Fruit fly (Drosophila melanogaster) whole organism, embryonic: ENCODE results near the gene Vha16-5.

ENCODE experiments used
- CG10209 ChIP-seq: fragments of 200-800 bp; sonication (Bioruptor generic); optimal IDR thresholded peaks from 3 replicates; lab custom pipeline; 2017; ENCODE audit warnings: missing biosample characterization, mild to moderate bottlenecking, missing genetic modification characterization, missing genetic modification reagents
- CG1024 ChIP-seq: fragments of 200-800 bp; sonication (Bioruptor generic); IDR thresholded peaks from 2 replicates; pipeline ENCODE4 v1.3.6; 2022; ENCODE audit warnings: missing biosample characterization, missing genetic modification characterization
- CG10267 ChIP-seq: fragments of 200-800 bp; sonication (Bioruptor generic); optimal IDR thresholded peaks from 2 replicates; lab custom pipeline; 2018; ENCODE audit warnings: missing biosample characterization, mild to moderate bottlenecking, missing genetic modification characterization, moderate library complexity
- CG11504 ChIP-seq: fragments of 200-800 bp; sonication (Bioruptor generic); optimal IDR thresholded peaks from 3 replicates; lab custom pipeline; 2019; ENCODE audit warnings: missing biosample characterization, mild to moderate bottlenecking, missing genetic modification characterization, moderate library complexity
- CG12391 ChIP-seq: fragments of 200-800 bp; sonication (Bioruptor generic); optimal IDR thresholded peaks from 3 replicates; lab custom pipeline; 2018; ENCODE audit warnings: missing biosample characterization, mild to moderate bottlenecking, missing genetic modification characterization, moderate library complexity
- CG14860 ChIP-seq: fragments of 200-800 bp; sonication (Bioruptor generic); IDR thresholded peaks from 3 replicates; pipeline ENCODE4 v1.3.6; 2022; ENCODE audit warnings: missing biosample characterization, missing genetic modification characterization; ENCODE audit not compliant: partially characterized antibody
- CG15514 ChIP-seq: fragments of 200-800 bp; sonication (Bioruptor generic); optimal IDR thresholded peaks from 3 replicates; lab custom pipeline; 2017; ENCODE audit warnings: missing biosample characterization, missing genetic modification characterization, mild to moderate bottlenecking, moderate library complexity, missing genetic modification reagents
- CG17802 ChIP-seq: fragments of 200-800 bp; sonication (Bioruptor generic); optimal IDR thresholded peaks from 2 replicates; lab custom pipeline; 2018; ENCODE audit warnings: missing biosample characterization, mild to moderate bottlenecking, missing genetic modification characterization, moderate library complexity
- CG18764 ChIP-seq: fragments of 200-800 bp; sonication (Bioruptor generic); optimal IDR thresholded peaks from 3 replicates; lab custom pipeline; 2016; ENCODE audit warnings: missing biosample characterization, missing genetic modification characterization
- CG32532 ChIP-seq: fragments of 200-800 bp; sonication (Bioruptor generic); IDR thresholded peaks from 2 replicates; pipeline ENCODE4 v1.3.6; 2022; ENCODE audit warnings: missing biosample characterization, missing genetic modification characterization
- CG4820 ChIP-seq: fragments of 200-800 bp; sonication (Bioruptor generic); optimal IDR thresholded peaks from 3 replicates; lab custom pipeline; 2016; ENCODE audit warnings: missing biosample characterization, missing genetic modification characterization
- CG6683 ChIP-seq: fragments of 200-800 bp; sonication (Bioruptor generic); optimal IDR thresholded peaks from 2 replicates; lab custom pipeline; 2017; ENCODE audit warnings: missing biosample characterization, mild to moderate bottlenecking, missing genetic modification characterization, missing genetic modification reagents
- CG6813 ChIP-seq: fragments of 200-800 bp; sonication (Bioruptor generic); optimal IDR thresholded peaks from 2 replicates; lab custom pipeline; 2017; ENCODE audit warnings: missing biosample characterization, missing genetic modification characterization, mild to moderate bottlenecking, moderate library complexity, missing genetic modification reagents
- CG7357 ChIP-seq: fragments of 200-800 bp; sonication (Bioruptor generic); IDR thresholded peaks from 3 replicates; pipeline ENCODE4 v1.3.6; 2022; ENCODE audit warnings: missing biosample characterization, missing genetic modification characterization
- CG9817 ChIP-seq: fragments of 200-800 bp; sonication (Bioruptor generic); optimal IDR thresholded peaks from 2 replicates; lab custom pipeline; 2018; ENCODE audit warnings: missing biosample characterization, mild to moderate bottlenecking, missing genetic modification characterization, moderate library complexity
- Chrac-16 ChIP-seq: fragments of 200-800 bp; sonication (Bioruptor generic); optimal IDR thresholded peaks from 3 replicates; lab custom pipeline; 2016; ENCODE audit warnings: missing biosample characterization, missing genetic modification characterization
- E2f1 ChIP-seq: fragments of 200-800 bp; sonication (Bioruptor generic); IDR thresholded peaks from 2 replicates; pipeline ENCODE4 v1.3.6; 2022; ENCODE audit warnings: missing biosample characterization, missing genetic modification characterization
- Hr78 ChIP-seq, 2 experiments: fragments of 200-800 bp in 1 of 2; fragments of >200 bp in 1 of 2; sonication (Bioruptor generic) in 1 of 2; optimal IDR thresholded peaks; 2 replicates each; lab custom pipeline; 2017 to 2019; ENCODE audit warnings: missing biosample characterization in 2 of 2, missing genetic modification characterization in 2 of 2, mild to moderate bottlenecking in 1 of 2, moderate library complexity in 1 of 2
- MESR4 ChIP-seq: fragments of 200-800 bp; sonication (Bioruptor generic); optimal IDR thresholded peaks from 2 replicates; lab custom pipeline; 2018; ENCODE audit warnings: missing biosample characterization, mild to moderate bottlenecking, missing genetic modification characterization, moderate library complexity
- NFAT ChIP-seq: fragments of 200-800 bp; sonication (Bioruptor generic); IDR thresholded peaks from 2 replicates; pipeline ENCODE4 v1.3.6; 2022; ENCODE audit warnings: missing biosample characterization, missing genetic modification characterization
- NfI ChIP-seq: fragments of 200-800 bp; sonication (Bioruptor generic); optimal IDR thresholded peaks from 3 replicates; lab custom pipeline; 2018; ENCODE audit warnings: missing biosample characterization, mild to moderate bottlenecking, missing genetic modification characterization, moderate library complexity
- Optix ChIP-seq: fragments of 200-800 bp; sonication (Bioruptor generic); IDR thresholded peaks from 3 replicates; pipeline ENCODE4 v1.3.6; 2022; ENCODE audit warnings: missing biosample characterization, missing genetic modification characterization
- PHDP ChIP-seq: fragments of 200-800 bp; sonication (Bioruptor generic); optimal IDR thresholded peaks from 3 replicates; lab custom pipeline; 2018; ENCODE audit warnings: missing biosample characterization, mild to moderate bottlenecking, missing genetic modification characterization, moderate library complexity
- Rfx ChIP-seq: fragments of 200-800 bp; sonication (Bioruptor generic); IDR thresholded peaks from 2 replicates; pipeline ENCODE4 v1.3.6; 2022; ENCODE audit warnings: missing biosample characterization, missing genetic modification characterization
- Sin3A ChIP-seq: fragments of >200 bp; optimal IDR thresholded peaks from 2 replicates; lab custom pipeline; 2018
- Spps ChIP-seq: fragments of 200-800 bp; sonication (Bioruptor generic); optimal IDR thresholded peaks from 2 replicates; lab custom pipeline; 2018; ENCODE audit warnings: missing biosample characterization, mild to moderate bottlenecking, missing genetic modification characterization
- Sry-β ChIP-seq: fragments of 200-800 bp; sonication (Bioruptor generic); optimal IDR thresholded peaks from 2 replicates; lab custom pipeline; 2018; ENCODE audit warnings: missing biosample characterization, mild to moderate bottlenecking, missing genetic modification characterization, moderate library complexity
- Sry-δ ChIP-seq: fragments of 200-800 bp; sonication (Bioruptor generic); optimal IDR thresholded peaks from 2 replicates; lab custom pipeline; 2016; ENCODE audit warnings: missing biosample characterization, missing genetic modification characterization
- Xbp1 ChIP-seq: fragments of 200-800 bp; sonication (Bioruptor generic); optimal IDR thresholded peaks from 3 replicates; lab custom pipeline; 2016; ENCODE audit warnings: missing biosample characterization, mild to moderate bottlenecking, missing genetic modification characterization
- amos ChIP-seq: fragments of 200-800 bp; sonication (Bioruptor generic); IDR thresholded peaks from 2 replicates; pipeline ENCODE4 v1.3.6; 2022; ENCODE audit warnings: missing biosample characterization, missing genetic modification characterization; ENCODE audit not compliant: partially characterized antibody
- ato ChIP-seq: fragments of 200-800 bp; sonication (Bioruptor generic); IDR thresholded peaks from 2 replicates; pipeline ENCODE4 v1.3.6; 2022; ENCODE audit warnings: missing biosample characterization, missing genetic modification characterization; ENCODE audit not compliant: partially characterized antibody
- chif ChIP-seq, 2 experiments: fragments of 200-800 bp; sonication (Bioruptor generic); optimal IDR thresholded peaks; 3 replicates each; lab custom pipeline; 2016; ENCODE audit warnings: missing biosample characterization in 2 of 2, missing genetic modification characterization in 2 of 2
- chn ChIP-seq: fragments of 200-800 bp; sonication (Bioruptor generic); optimal IDR thresholded peaks from 2 replicates; lab custom pipeline; 2016; ENCODE audit warnings: missing biosample characterization, missing genetic modification characterization
- gem ChIP-seq: fragments of 200-800 bp; sonication (Bioruptor generic); optimal IDR thresholded peaks from 2 replicates; lab custom pipeline; 2019; ENCODE audit warnings: missing biosample characterization, mild to moderate bottlenecking, missing genetic modification characterization, moderate library complexity
- jumu ChIP-seq: fragments of 200-800 bp; sonication (Bioruptor generic); optimal IDR thresholded peaks from 3 replicates; lab custom pipeline; 2016; ENCODE audit warnings: missing biosample characterization, missing genetic modification characterization
- kay ChIP-seq: fragments of 200-800 bp; sonication (Bioruptor generic); optimal IDR thresholded peaks from 2 replicates; lab custom pipeline; 2016; ENCODE audit warnings: missing biosample characterization, missing genetic modification characterization
- ken ChIP-seq: fragments of 200-800 bp; sonication (Bioruptor generic); IDR thresholded peaks from 3 replicates; pipeline ENCODE4 v1.3.6; 2022; ENCODE audit warnings: missing biosample characterization, missing genetic modification characterization
- lab ChIP-seq: fragments of 200-800 bp; sonication (Bioruptor generic); optimal IDR thresholded peaks from 3 replicates; lab custom pipeline; 2017; ENCODE audit warnings: missing biosample characterization, missing genetic modification characterization, mild to moderate bottlenecking, moderate library complexity, missing genetic modification reagents
- lola ChIP-seq, 3 experiments: fragments of >200 bp in 2 of 3; fragments of 200-800 bp in 1 of 3; sonication (Bioruptor generic) in 1 of 3; optimal IDR thresholded peaks; 2 replicates each; lab custom pipeline; 2017 to 2019; ENCODE audit warnings: missing biosample characterization in 3 of 3, missing genetic modification characterization in 3 of 3, mild to moderate bottlenecking in 1 of 3, moderate library complexity in 1 of 3
- maf-S ChIP-seq: fragments of 200-800 bp; sonication (Bioruptor generic); optimal IDR thresholded peaks from 2 replicates; lab custom pipeline; 2016; ENCODE audit warnings: missing biosample characterization, missing genetic modification characterization
- mam ChIP-seq: fragments of 200-800 bp; sonication (Bioruptor generic); optimal IDR thresholded peaks from 3 replicates; lab custom pipeline; 2016; ENCODE audit warnings: missing biosample characterization, missing genetic modification characterization
- otp ChIP-seq: fragments of 200-800 bp; sonication (Bioruptor generic); IDR thresholded peaks from 3 replicates; pipeline ENCODE4, ENCODE4 v1.3.6; 2022; ENCODE audit warnings: missing biosample characterization, missing genetic modification characterization
- pho ChIP-seq: fragments of 200-800 bp; sonication (Bioruptor generic); optimal IDR thresholded peaks from 2 replicates; lab custom pipeline; 2016; ENCODE audit warnings: missing biosample characterization, missing genetic modification characterization
- pnt ChIP-seq: fragments of 200-800 bp; sonication (Bioruptor generic); optimal IDR thresholded peaks from 3 replicates; lab custom pipeline; 2016; ENCODE audit warnings: missing biosample characterization, missing genetic modification characterization
- run ChIP-seq: fragments of 200-800 bp; sonication (Bioruptor generic); optimal IDR thresholded peaks from 3 replicates; lab custom pipeline; 2018; ENCODE audit warnings: missing biosample characterization, mild to moderate bottlenecking, missing genetic modification characterization
- sens ChIP-seq: fragments of 200-800 bp; sonication (Bioruptor generic); peaks from one replicate; lab custom pipeline; 2016; ENCODE audit warnings: missing biosample characterization, missing genetic modification characterization
- ssp ChIP-seq: fragments of 200-800 bp; sonication (Bioruptor generic); IDR thresholded peaks from 2 replicates; pipeline ENCODE4 v1.3.6; 2022; ENCODE audit warnings: missing biosample characterization, missing genetic modification characterization
- twi ChIP-seq: fragments of 200-800 bp; optimal IDR thresholded peaks from 2 replicates; lab custom pipeline; 2019; ENCODE audit warnings: missing biosample characterization, mild to moderate bottlenecking, missing genetic modification characterization, moderate library complexity
- usp ChIP-seq: fragments of >200 bp; optimal IDR thresholded peaks from 2 replicates; lab custom pipeline; 2017; ENCODE audit warnings: missing biosample characterization, missing genetic modification characterization
- zen ChIP-seq: fragments of 200-800 bp; sonication (Bioruptor generic); optimal IDR thresholded peaks from 3 replicates; lab custom pipeline; 2018; ENCODE audit warnings: missing biosample characterization, mild to moderate bottlenecking, missing genetic modification characterization, moderate library complexity

The Vha16-5 gene

dm6 chr2L:10735923-10736322 lies 920 bp downstream of the Vha16-5 start, which contains the start of gene Nup107 (continued):
- peak; percentile 94 for TF ChIP-seq CG7357
- no peak for TF ChIP-seq pho (GFP tag; lab: Kevin White, UChicago)
- TF ChIP-seq sens (GFP tag; lab: Kevin White, UChicago), result peak; percentile 84
- peak; percentile 62 for TF ChIP-seq Sin3A (lab: Kevin White, UChicago)
- TF ChIP-seq gem (tag; lab: Kevin White, UChicago), result peak; percentile 54
- TF ChIP-seq Hr78 (GFP tag; optimal IDR thresholded peaks at IDR 0.05; lab: Kevin White, UChicago), result peak in 1 of 2 experiments; percentile 2
- TF ChIP-seq Xbp1 (GFP tag; lab: Kevin White, UChicago), result peak; percentile 38
- no peak for TF ChIP-seq Chrac-16 (GFP tag; lab: Kevin White, UChicago)
- TF ChIP-seq Optix, result no peak
- TF ChIP-seq MESR4, result peak; percentile 43
- TF ChIP-seq Sry-β, result no peak
- no peak for TF ChIP-seq CG6813 (GFP tag; lab: Kevin White, UChicago)
- TF ChIP-seq jumu (GFP tag; lab: Kevin White, UChicago), result no peak
- TF ChIP-seq zen, result peak; percentile 39
- TF ChIP-seq CG9817 (tag; lab: Kevin White, UChicago), result peak; percentile 37
- peak; percentile 58 for TF ChIP-seq Sry-δ (GFP tag; lab: Kevin White, UChicago)
- no peak for TF ChIP-seq CG6683 (GFP tag; lab: Kevin White, UChicago)
- TF ChIP-seq run (tag; lab: Kevin White, UChicago), result no peak
- TF ChIP-seq Spps (tag; lab: Kevin White, UChicago), result no peak
- TF ChIP-seq chif (GFP tag; optimal IDR thresholded peaks at IDR 0.05; lab: Kevin White, UChicago), result peak in 1 of 2 experiments; percentile 34
- peak; percentile 37; the same call in 1 of the 3 replicates for TF ChIP-seq ken
- TF ChIP-seq pnt (GFP tag; lab: Kevin White, UChicago), result peak; percentile 8
- TF ChIP-seq CG17802 (tag; lab: Kevin White, UChicago), result peak; percentile 79
- TF ChIP-seq CG1024 (GFP tag; lab: Robert Waterston, UW), result peak; percentile 58; the same call in 1 of the 2 replicates
- peak; percentile 9 for TF ChIP-seq CG4820
- TF ChIP-seq CG11504 (tag; lab: Kevin White, UChicago), result no peak
- TF ChIP-seq chn (GFP tag; lab: Kevin White, UChicago), result peak; percentile 30
- TF ChIP-seq CG10209, result no peak
- 0 out of 2 replicates have a peak, but pooled peaks have one; percentile 24 for TF ChIP-seq ato
- peak; percentile 96 for TF ChIP-seq ssp
- TF ChIP-seq PHDP, result peak; percentile 4
- no peak for TF ChIP-seq lab
- peak; percentile 16 for TF ChIP-seq maf-S (GFP tag; lab: Kevin White, UChicago)
- peak; percentile 37 for TF ChIP-seq CG18764 (GFP tag; lab: Kevin White, UChicago)
- no peak for TF ChIP-seq CG14860 (GFP tag; lab: Robert Waterston, UW)
- TF ChIP-seq CG10267 (tag; lab: Kevin White, UChicago), result peak; percentile 25
- TF ChIP-seq usp, result no peak
- TF ChIP-seq twi (tag; lab: Kevin White, UChicago), result no peak
- 0 out of 2 replicates have a peak, but pooled peaks have one; percentile 32 for TF ChIP-seq E2f1 (GFP tag; lab: Robert Waterston, UW)
- TF ChIP-seq CG12391 (tag; lab: Kevin White, UChicago), result peak; percentile 32
- 0 out of 2 replicates have a peak, but pooled peaks have one; percentile 7 for TF ChIP-seq NFAT (GFP tag; lab: Robert Waterston, UW)
- peak in 1 of 3 experiments; percentile 2 for TF ChIP-seq lola (GFP tag; optimal IDR thresholded peaks at IDR 0.05; lab: Kevin White, UChicago)
- TF ChIP-seq Rfx (GFP tag; lab: Robert Waterston, UW), result peak; percentile 34; the same call in 1 of the 2 replicates
- peak; percentile 49 for TF ChIP-seq CG15514 (GFP tag; lab: Kevin White, UChicago)
- 0 out of 2 replicates have a peak, but pooled peaks have one; percentile 14 for TF ChIP-seq CG32532 (GFP tag; lab: Robert Waterston, UW)
- no peak for TF ChIP-seq kay (GFP tag; lab: Kevin White, UChicago)
- peak; percentile 29 for TF ChIP-seq NfI (GFP tag; lab: Kevin White, UChicago)
- TF ChIP-seq mam (GFP tag; lab: Kevin White, UChicago), result peak; percentile 45
- TF ChIP-seq otp (GFP tag; lab: Robert Waterston, UW), result no peak
- TF ChIP-seq amos (GFP tag; lab: Robert Waterston, UW), result peak; percentile 28; the same call in 1 of the 2 replicates
